Worm (Caenorhabditis elegans) whole organism, mixed stage, embryonic: ENCODE data around the gene K07C5.13.

Source experiments
- blmp-1 ChIP-seq: fragments of 150-350 bp; optimal IDR thresholded peaks from 2 replicates; lab custom pipeline; 2014; ENCODE audit warnings: missing biosample characterization, missing genetic modification characterization
- elt-1 ChIP-seq: sonication (generic microtip); optimal IDR thresholded peaks from 2 replicates; lab custom pipeline; 2017; ENCODE audit warnings: missing genetic modification characterization, mild to moderate bottlenecking, missing compliant biosample characterization, antibody characterized with exemption, moderate library complexity, borderline replicate concordance; ENCODE audit not compliant: insufficient read depth
- elt-3 ChIP-seq: fragments of 150-350 bp; optimal IDR thresholded peaks from 2 replicates; lab custom pipeline; 2014; ENCODE audit warnings: missing biosample characterization, missing genetic modification characterization
- lin-13 ChIP-seq: fragments of 150-350 bp; optimal IDR thresholded peaks from 2 replicates; lab custom pipeline; 2014; ENCODE audit warnings: missing biosample characterization, missing genetic modification characterization
- lsy-2 ChIP-seq: fragments of 150-350 bp; optimal IDR thresholded peaks from 2 replicates; lab custom pipeline; 2014; ENCODE audit warnings: missing biosample characterization, missing genetic modification characterization
- mls-2 ChIP-seq: sonication (generic microtip); optimal IDR thresholded peaks from 2 replicates; lab custom pipeline; 2016; ENCODE audit warnings: mild to moderate bottlenecking, missing genetic modification characterization, moderate library complexity, missing compliant biosample characterization
- nhr-237 ChIP-seq: fragments of 150-350 bp; optimal IDR thresholded peaks from 2 replicates; lab custom pipeline; 2014; ENCODE audit warnings: missing biosample characterization, missing genetic modification characterization
- nhr-76 ChIP-seq: sonication (generic microtip); optimal IDR thresholded peaks from 2 replicates; lab custom pipeline; 2017; ENCODE audit warnings: missing biosample characterization, missing genetic modification characterization
- sem-2 ChIP-seq: fragments of 200-800 bp; sonication (Bioruptor generic); optimal IDR thresholded peaks from 2 replicates; lab custom pipeline; 2018; ENCODE audit warnings: mild to moderate bottlenecking, missing genetic modification characterization, missing compliant biosample characterization
- snpc-4 ChIP-seq: fragments of 150-350 bp; optimal IDR thresholded peaks from 2 replicates; lab custom pipeline; 2014; ENCODE audit warnings: missing biosample characterization, missing genetic modification characterization
- unc-39 ChIP-seq: fragments of 150-350 bp; optimal IDR thresholded peaks from 2 replicates; lab custom pipeline; 2014; ENCODE audit warnings: missing biosample characterization, missing genetic modification characterization
- unc-62 ChIP-seq: fragments of 150-350 bp; optimal IDR thresholded peaks from 2 replicates; lab custom pipeline; 2014; ENCODE audit warnings: missing biosample characterization, missing genetic modification reagents, missing genetic modification characterization
- zip-8 ChIP-seq: fragments of 150-350 bp; optimal IDR thresholded peaks from 2 replicates; lab custom pipeline; 2014; ENCODE audit warnings: missing biosample characterization, missing genetic modification characterization

DNA sequence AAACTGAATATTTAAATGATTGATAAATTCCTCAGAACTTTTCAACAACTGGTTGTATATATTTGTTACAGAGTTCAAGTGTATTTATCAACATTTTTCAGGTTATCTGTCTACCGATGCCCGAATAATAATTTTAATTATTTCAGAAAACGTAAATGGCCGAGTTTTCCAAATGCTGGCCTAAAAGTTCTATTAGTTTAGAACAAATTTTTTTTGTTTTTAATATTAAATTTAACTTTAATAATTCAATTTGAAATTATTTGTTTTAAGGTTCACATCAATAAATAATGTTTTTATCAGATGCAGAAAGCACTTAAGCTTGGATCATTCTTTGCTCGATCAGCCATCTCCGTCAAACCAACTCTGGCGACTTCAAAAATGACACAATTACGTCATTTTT is 27.5 kb upstream of the K07C5.13 start, which contains the start of gene trx-2:
- TF ChIP-seq zip-8 (no peak), lin-13 (tag; lab: Kevin White, UChicago) (no peak), snpc-4 (tag; lab: Kevin White, UChicago) (no peak), elt-3 (tag; lab: Kevin White, UChicago) (no peak), unc-62 (GFP tag; lab: Kevin White, UChicago) (no peak), nhr-237 (tag; lab: Kevin White, UChicago) (no peak), unc-39 (no peak), lsy-2 (tag; lab: Kevin White, UChicago) (no peak), mls-2 (tag; lab: Kevin White, UChicago) (no peak), elt-1 (tag; lab: Kevin White, UChicago) (no peak), blmp-1 (tag; lab: Kevin White, UChicago) (no peak), nhr-76 (tag; lab: Kevin White, UChicago) (no peak), sem-2 (GFP tag; lab: Kevin White, UChicago) (no peak)
